Worm (Caenorhabditis elegans): ENCODE measurements around the gene ocr-1.
A peak's percentile ranks its signal among the peaks of the same experiment; 100 is the strongest.

ocr-1 gene

DNA sequence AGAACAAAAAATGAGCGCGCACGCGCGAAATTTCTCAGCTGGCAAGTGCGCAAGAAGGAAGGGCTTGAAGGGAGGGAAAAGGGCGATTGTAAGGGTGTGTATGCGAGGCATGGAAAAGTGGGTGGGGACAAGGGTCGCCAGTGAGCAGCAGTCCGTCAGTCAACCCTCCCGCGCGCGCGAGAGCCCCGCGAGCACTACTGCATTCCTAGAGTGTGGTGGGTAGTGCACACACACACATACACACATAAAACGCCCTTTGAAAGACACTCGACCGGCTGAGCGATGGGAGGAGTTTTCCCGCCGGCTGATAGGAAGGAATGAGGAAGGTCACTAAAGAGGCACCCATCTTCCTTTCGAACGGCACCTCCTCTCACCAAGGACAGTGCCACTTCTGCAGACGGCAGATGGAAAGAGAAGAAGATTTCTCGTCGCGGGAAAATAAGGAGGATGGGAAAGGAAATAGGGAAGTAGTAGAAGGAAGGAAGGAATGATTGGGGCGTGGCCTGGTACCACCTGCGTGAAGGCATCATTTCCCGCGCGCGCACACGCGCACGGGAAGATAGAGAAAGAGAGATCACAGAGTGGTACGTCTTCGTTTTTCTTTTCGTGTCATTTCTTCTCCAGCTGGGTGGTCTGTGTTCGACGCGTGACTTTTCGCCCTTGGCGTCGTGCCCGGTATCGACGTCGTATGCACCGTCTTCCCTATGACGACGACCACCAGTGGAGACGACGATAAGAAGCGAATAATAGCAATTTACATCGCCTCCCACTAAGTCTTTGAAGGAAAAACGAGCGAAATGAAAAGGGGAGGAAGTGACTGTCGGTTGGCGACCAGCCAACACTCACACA lies 47.1 kb upstream of the ocr-1 start (continued):
- TF ChIP-seq hif-1 (tag; optimal IDR thresholded peaks at IDR 0.05) (no peak), ceh-32 (tag; optimal IDR thresholded peaks at IDR 0.05; ENCODE audit: poor library complexity) (no peak), D1046.2 (GFP tag; IDR thresholded peaks at IDR 0.05) (no peak), egl-27 (tag; optimal IDR thresholded peaks at IDR 0.05) (no peak), dmd-9 (GFP tag; IDR thresholded peaks at IDR 0.05) (no peak), dmd-6 (GFP tag; IDR thresholded peaks at IDR 0.05) (peak; percentile 20; the same call in 1 of the 2 replicates), nhr-25 (tag; optimal IDR thresholded peaks at IDR 0.05; ENCODE audit: borderline replicate concordance, insufficient read depth) (peak; percentile 92), rbr-2 (tag; optimal IDR thresholded peaks at IDR 0.05) (peak; percentile 6), hlh-11 (tag; optimal IDR thresholded peaks at IDR 0.05) (peak; percentile 95), set-16 (GFP tag; IDR thresholded peaks at IDR 0.05) (peak; percentile 90), F37D6.2 (tag; optimal IDR thresholded peaks at IDR 0.05) (peak; percentile 8), T26A8.4 (GFP tag; IDR thresholded peaks at IDR 0.05) (0 out of 2 replicates have a peak, but pooled peaks have one; percentile 15), nhr-11 (tag; optimal IDR thresholded peaks at IDR 0.05) (no peak), nhr-10 (tag; optimal IDR thresholded peaks at IDR 0.05) (peak; percentile 57), unc-130 (GFP tag; optimal IDR thresholded peaks at IDR 0.05) (no peak), spr-1 (tag; optimal IDR thresholded peaks at IDR 0.05) (no peak), T20F7.1 (GFP tag; optimal IDR thresholded peaks at IDR 0.05) (no peak), madf-9 (GFP tag; conservative IDR thresholded peaks at IDR 0.05) (no peak), dmd-8 (GFP tag; IDR thresholded peaks at IDR 0.05) (no peak), snpc-4 (tag; optimal IDR thresholded peaks at IDR 0.05) (no peak), lir-3 (tag; optimal IDR thresholded peaks at IDR 0.05) (no peak), sdz-12 (GFP tag; optimal IDR thresholded peaks at IDR 0.05) (no peak), unc-39 (tag; optimal IDR thresholded peaks at IDR 0.05) (no peak), lin-1 (GFP tag; IDR thresholded peaks at IDR 0.05) (no peak; the same call in 1 of the 2 replicates), ZK337.2 (GFP tag; IDR thresholded peaks at IDR 0.05) (no peak), unc-62 (GFP tag; optimal IDR thresholded peaks at IDR 0.05 in 1 of 2) (peak in 1 of 2 experiments; percentile 98), unc-62 (tag; optimal IDR thresholded peaks at IDR 0.05) (no peak), F10B5.3 (tag; optimal IDR thresholded peaks at IDR 0.05) (no peak), nhr-237 (tag; optimal IDR thresholded peaks at IDR 0.05) (no peak), fos-1 (tag; optimal IDR thresholded peaks at IDR 0.05) (no peak), aly-2 (tag; optimal IDR thresholded peaks at IDR 0.05) (no peak)

DNA sequence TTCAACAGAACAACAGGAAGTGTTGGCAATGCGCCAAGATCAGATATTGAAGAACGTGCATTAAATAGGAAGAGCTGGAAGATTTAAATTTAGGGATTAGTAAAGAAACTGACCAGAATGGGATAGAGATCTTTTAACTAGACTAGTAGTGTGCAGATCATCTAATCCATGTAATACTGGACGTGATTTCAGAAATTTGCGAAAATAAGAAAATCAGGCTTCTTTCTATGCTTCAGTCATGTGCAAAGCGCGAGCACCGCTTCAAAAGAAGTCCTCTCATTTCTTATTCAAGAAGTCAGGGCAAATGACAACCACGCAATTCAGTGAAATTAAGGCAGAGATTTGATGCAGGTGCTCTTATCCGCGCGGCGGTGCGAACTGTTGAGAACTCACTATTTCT lies 46.1 kb upstream of the ocr-1 start:
- TF ChIP-seq snpc-4 (tag; optimal IDR thresholded peaks at IDR 0.05) = no peak
- TF ChIP-seq nhr-6 (tag; optimal IDR thresholded peaks at IDR 0.05) = no peak
- TF ChIP-seq nhr-11 (tag; optimal IDR thresholded peaks at IDR 0.05) = no peak
- TF ChIP-seq nhr-102 (tag; optimal IDR thresholded peaks at IDR 0.05) = no peak
- no peak for TF ChIP-seq Y75B8A.6 (GFP tag; IDR thresholded peaks at IDR 0.05)
- no peak for TF ChIP-seq ztf-7 (tag; optimal IDR thresholded peaks at IDR 0.05)
- TF ChIP-seq Y105C5A.15 (GFP tag; IDR thresholded peaks at IDR 0.05) = no peak
- no peak for TF ChIP-seq zip-11 (GFP tag; IDR thresholded peaks at IDR 0.05)
- TF ChIP-seq duxl-1 (tag; optimal IDR thresholded peaks at IDR 0.05; ENCODE audit: poor library complexity) = no peak
- no peak for TF ChIP-seq mxl-3 (GFP tag; optimal IDR thresholded peaks at IDR 0.05)
- TF ChIP-seq egl-27 (tag; optimal IDR thresholded peaks at IDR 0.05) = no peak
- TF ChIP-seq nhr-42 (GFP tag; IDR thresholded peaks at IDR 0.05) = no peak
- TF ChIP-seq hif-1 (tag; optimal IDR thresholded peaks at IDR 0.05) = no peak
- TF ChIP-seq hmg-1.1 (GFP tag; IDR thresholded peaks at IDR 0.05) = no peak
